Worm (Caenorhabditis elegans) whole organism, young adult: ENCODE data around the gene max-2.

Source experiments
- F10E7.11 ChIP-seq: sonication (generic microtip); optimal IDR thresholded peaks from 2 replicates; lab custom pipeline; 2017; ENCODE audit warnings: mild to moderate bottlenecking, missing genetic modification characterization, moderate library complexity, missing compliant biosample characterization
- Y67H2A.10 ChIP-seq: fragments of 200-800 bp; sonication (Bioruptor generic); conservative IDR thresholded peaks from 2 replicates; pipeline ENCODE4 v1.3.6; 2022; ENCODE audit warnings: missing genetic modification reagents, missing genetic modification characterization, missing compliant biosample characterization
- nhr-27 ChIP-seq: fragments of 200-800 bp; sonication (Bioruptor generic); optimal IDR thresholded peaks from 2 replicates; lab custom pipeline; 2018; ENCODE audit warnings: mild to moderate bottlenecking, missing genetic modification characterization, moderate library complexity, missing compliant biosample characterization
- rpc-1 ChIP-seq, 2 experiments: fragments of 150-350 bp in 1 of 2; sonication (generic microtip) in 1 of 2; optimal IDR thresholded peaks; 2 replicates each; lab custom pipeline; 2014 to 2018; ENCODE audit warnings: missing biosample characterization in 1 of 2, missing genetic modification characterization in 1 of 2, missing genetic modification reagents in 1 of 2, missing genotype in 1 of 2
- snpc-4 ChIP-seq, 5 experiments: fragments of 150-350 bp in 1 of 5; sonication (generic microtip) in 4 of 5; optimal IDR thresholded peaks; 2 replicates each; lab custom pipeline; 2014 to 2018; ENCODE audit warnings: missing genetic modification characterization in 5 of 5, missing biosample characterization in 3 of 5, antibody characterized with exemption in 2 of 5, mild to moderate bottlenecking in 2 of 5, missing compliant biosample characterization in 2 of 5, missing genotype in 2 of 5, moderate library complexity in 2 of 5, missing genetic modification reagents in 1 of 5
- tbx-9 ChIP-seq: sonication (generic microtip); optimal IDR thresholded peaks from 2 replicates; lab custom pipeline; 2016; ENCODE audit warnings: borderline replicate concordance, missing genetic modification characterization, inconsistent platforms, missing compliant biosample characterization
- unc-62 ChIP-seq: fragments of 150-350 bp; optimal IDR thresholded peaks from 2 replicates; lab custom pipeline; 2014; ENCODE audit warnings: missing biosample characterization, missing genetic modification reagents, missing genetic modification characterization

- no peak for TF ChIP-seq F10E7.11 (tag; lab: Kevin White, UChicago)
- no peak for TF ChIP-seq snpc-4 (GFP tag; optimal IDR thresholded peaks at IDR 0.05; lab: Kevin White, UChicago)
- TF ChIP-seq snpc-4 (tag; optimal IDR thresholded peaks at IDR 0.05; lab: Kevin White, UChicago) = no peak
- no peak for TF ChIP-seq rpc-1 (optimal IDR thresholded peaks at IDR 0.05; lab: Kevin White, UChicago)
- TF ChIP-seq rpc-1 (tag; optimal IDR thresholded peaks at IDR 0.05; lab: Kevin White, UChicago) = no peak
- no peak for TF ChIP-seq unc-62
- TF ChIP-seq Y67H2A.10 (GFP tag; lab: Robert Waterston, UW) = no peak
- no peak for TF ChIP-seq nhr-27 (tag; lab: Kevin White, UChicago)
- no peak for TF ChIP-seq tbx-9 (tag; lab: Kevin White, UChicago)
Measured at ce11 chrII:13000753-13001152, 24.9 kb downstream of the max-2 start, which contains the start of gene Y38F1A.8.
